Fruit fly (Drosophila melanogaster) S2 (cell line): ENCODE data around the gene CG32163.

Experiments used
- CG8478 ChIP-seq: fragments of >200 bp; optimal IDR thresholded peaks from 2 replicates; lab custom pipeline; 2018
- CTCF ChIP-seq, 2 experiments: fragments of >200 bp; optimal IDR thresholded peaks; 2 replicates each; lab custom pipeline; 2018

DNA sequence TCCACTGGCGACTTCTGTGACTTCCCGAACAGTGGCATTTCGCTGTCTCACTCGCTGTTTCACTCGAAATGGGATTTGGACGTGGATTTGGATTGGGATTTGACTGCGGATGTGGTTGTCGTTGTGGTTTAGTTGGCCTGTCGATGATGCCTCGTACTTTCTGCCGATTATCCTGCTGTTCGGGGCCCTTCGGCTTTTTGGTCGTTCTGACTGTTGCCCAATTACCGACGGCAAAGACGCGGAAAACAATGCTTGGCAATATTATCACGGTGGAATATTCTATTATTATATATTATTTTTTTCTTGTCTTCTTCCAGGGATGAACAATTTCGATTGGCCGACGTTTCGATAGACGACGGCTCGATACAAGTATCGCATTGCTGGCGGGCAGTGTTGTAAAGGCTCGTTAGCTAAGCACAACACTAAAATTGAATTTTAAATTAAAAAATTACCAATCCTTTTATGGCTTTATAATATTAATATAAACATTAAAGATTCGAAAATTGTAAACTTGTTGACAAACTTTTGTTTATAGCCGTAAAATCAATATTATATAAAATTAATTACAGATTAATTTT, 28.3 kb downstream of the CG32163 start, which contains the start of gene Mo25:
- no peak for TF ChIP-seq CG8478 (lab: Kevin White, UChicago)
- no peak for TF ChIP-seq CTCF (optimal IDR thresholded peaks at IDR 0.05; lab: Kevin White, UChicago)
